Fruit fly (Drosophila melanogaster) whole organism, pupa: ENCODE data around the gene Sk1.

ENCODE experiments used
- CG10348 ChIP-seq: fragments of 200-800 bp; sonication (Bioruptor generic); IDR thresholded peaks from 2 replicates; pipeline ENCODE4 v1.3.6; 2022; ENCODE audit warnings: missing biosample characterization, missing genetic modification characterization
- CG12605 ChIP-seq: fragments of 200-800 bp; sonication (Bioruptor generic); IDR thresholded peaks from 2 replicates; pipeline ENCODE4 v1.3.6; 2022; ENCODE audit warnings: missing biosample characterization, missing genetic modification characterization
- CG13204 ChIP-seq: fragments of 200-800 bp; sonication (Bioruptor generic); optimal IDR thresholded peaks from 2 replicates; lab custom pipeline; 2018; ENCODE audit warnings: missing biosample characterization, mild to moderate bottlenecking, missing genetic modification characterization, moderate library complexity
- CG14655 ChIP-seq: fragments of 200-800 bp; sonication (Bioruptor generic); optimal IDR thresholded peaks from 3 replicates; lab custom pipeline; 2017; ENCODE audit warnings: mild to moderate bottlenecking, missing biosample characterization, missing genetic modification reagents, missing genetic modification characterization
- CG15710 ChIP-seq: fragments of 200-800 bp; sonication (Bioruptor generic); optimal IDR thresholded peaks from 2 replicates; lab custom pipeline; 2018; ENCODE audit warnings: missing biosample characterization, mild to moderate bottlenecking, missing genetic modification characterization, moderate library complexity
- CG17806 ChIP-seq: fragments of 200-800 bp; sonication (Bioruptor generic); optimal IDR thresholded peaks from 2 replicates; lab custom pipeline; 2018; ENCODE audit warnings: missing biosample characterization, mild to moderate bottlenecking, missing genetic modification characterization, moderate library complexity
- CG32121 ChIP-seq: fragments of 200-800 bp; sonication (Bioruptor generic); IDR thresholded peaks from 2 replicates; pipeline ENCODE4 v1.3.6; 2022; ENCODE audit warnings: missing biosample characterization, missing genetic modification characterization
- CG34367 ChIP-seq: fragments of 200-800 bp; sonication (Bioruptor generic); optimal IDR thresholded peaks from 2 replicates; lab custom pipeline; 2018; ENCODE audit warnings: missing biosample characterization, mild to moderate bottlenecking, missing genetic modification characterization
- CG4496 ChIP-seq: fragments of 200-800 bp; sonication (Bioruptor generic); IDR thresholded peaks from 3 replicates; pipeline ENCODE4 v1.3.6; 2022; ENCODE audit warnings: missing biosample characterization, missing genetic modification characterization
- CG8159 ChIP-seq: fragments of 200-800 bp; sonication (Bioruptor generic); optimal IDR thresholded peaks from 3 replicates; lab custom pipeline; 2018; ENCODE audit warnings: missing biosample characterization, mild to moderate bottlenecking, missing genetic modification characterization, moderate library complexity
- CG8301 ChIP-seq: fragments of 200-800 bp; sonication (Bioruptor generic); optimal IDR thresholded peaks from 2 replicates; lab custom pipeline; 2018; ENCODE audit warnings: missing biosample characterization, mild to moderate bottlenecking, missing genetic modification characterization
- CG9948 ChIP-seq: fragments of 200-800 bp; sonication (Bioruptor generic); optimal IDR thresholded peaks from 2 replicates; lab custom pipeline; 2018; ENCODE audit warnings: missing biosample characterization, mild to moderate bottlenecking, missing genetic modification characterization, moderate library complexity
- D1 ChIP-seq: fragments of 200-800 bp; sonication (Bioruptor generic); optimal IDR thresholded peaks from 2 replicates; lab custom pipeline; 2018; ENCODE audit warnings: missing biosample characterization, mild to moderate bottlenecking, missing genetic modification characterization, moderate library complexity
- EcR ChIP-seq: fragments of 200-800 bp; sonication (Bioruptor generic); optimal IDR thresholded peaks from 3 replicates; lab custom pipeline; 2019; ENCODE audit warnings: missing biosample characterization, missing genetic modification characterization, mild to moderate bottlenecking, moderate library complexity, missing genetic modification reagents
- Ets98B ChIP-seq: fragments of 200-800 bp; sonication (Bioruptor generic); IDR thresholded peaks from 2 replicates; pipeline ENCODE4 v1.3.6; 2022; ENCODE audit warnings: missing biosample characterization, missing genetic modification characterization
- Pif1A ChIP-seq: fragments of 200-800 bp; sonication (Bioruptor generic); optimal IDR thresholded peaks from 3 replicates; lab custom pipeline; 2016; ENCODE audit warnings: missing biosample characterization, missing genetic modification characterization
- Pif1B ChIP-seq: fragments of 200-800 bp; sonication (Bioruptor generic); optimal IDR thresholded peaks from 3 replicates; lab custom pipeline; 2016; ENCODE audit warnings: missing biosample characterization, missing genetic modification characterization
- Snoo ChIP-seq: fragments of 200-800 bp; sonication (Bioruptor generic); optimal IDR thresholded peaks from 3 replicates; lab custom pipeline; 2017; ENCODE audit warnings: missing biosample characterization, mild to moderate bottlenecking, missing genetic modification characterization, inconsistent platforms
- fd96Ca ChIP-seq: fragments of 200-800 bp; sonication (Bioruptor generic); IDR thresholded peaks from 3 replicates; pipeline ENCODE4 v1.3.6; 2022; ENCODE audit warnings: missing biosample characterization, missing genetic modification characterization
- gl ChIP-seq: fragments of 200-800 bp; sonication (Bioruptor generic); optimal IDR thresholded peaks from 2 replicates; lab custom pipeline; 2018; ENCODE audit warnings: missing biosample characterization, mild to moderate bottlenecking, missing genetic modification characterization
- rn ChIP-seq: fragments of 200-800 bp; sonication (Bioruptor generic); IDR thresholded peaks from 2 replicates; pipeline ENCODE4 v1.3.6; 2022; ENCODE audit warnings: missing biosample characterization, missing genetic modification characterization

Gene Sk1

dm6 chrX:11476758-11477157 lies 34.4 kb downstream of the Sk1 start, which contains the start of gene Cyp4g15:
TSS of gene Cyp4g15 (plus strand) at chrX:11477058.
- TF ChIP-seq CG13204 (GFP tag; lab: Kevin White, UChicago) (no peak), CG32121 (GFP tag; lab: Robert Waterston, UW) (no peak), CG8159 (tag; lab: Kevin White, UChicago) (no peak), CG15710 (tag; lab: Kevin White, UChicago) (no peak), Snoo (no peak), Pif1A (GFP tag; lab: Kevin White, UChicago) (no peak), Ets98B (GFP tag; lab: Robert Waterston, UW) (no peak), CG17806 (tag; lab: Kevin White, UChicago) (no peak), rn (no peak), CG8301 (no peak), EcR (GFP tag; lab: Kevin White, UChicago) (no peak), CG9948 (tag; lab: Kevin White, UChicago) (no peak), Pif1B (GFP tag; lab: Kevin White, UChicago) (no peak), fd96Ca (GFP tag; lab: Robert Waterston, UW) (no peak)
- TF ChIP-seq, all 21 proteins: peak for 0

dm6 chrX:11483297-11483696 lies 41.0 kb downstream of the Sk1 start, which contains the start of gene Uba5:
TSS of gene Uba5 (plus strand) at chrX:11483518.
- TF ChIP-seq rn (no peak), CG4496 (GFP tag; lab: Robert Waterston, UW) (peak; percentile 44; the same call in 1 of the 3 replicates)

dm6 chrX:11485075-11485474 lies 42.7 kb downstream of the Sk1 start, which contains the start of gene Spase25:
TSS of gene Spase25 (plus strand) at chrX:11485250.
- peak; percentile 42 for TF ChIP-seq CG34367
- TF ChIP-seq CG9948 (tag; lab: Kevin White, UChicago), result no peak
- no peak for TF ChIP-seq fd96Ca (GFP tag; lab: Robert Waterston, UW)
- TF ChIP-seq Pif1A (GFP tag; lab: Kevin White, UChicago), result no peak
- TF ChIP-seq CG15710 (tag; lab: Kevin White, UChicago), result peak; percentile 21
- TF ChIP-seq rn, result no peak
- TF ChIP-seq CG8301, result peak; percentile 37
- TF ChIP-seq CG13204 (GFP tag; lab: Kevin White, UChicago), result no peak
- TF ChIP-seq Ets98B (GFP tag; lab: Robert Waterston, UW), result no peak
- peak; percentile 36; the same call in 1 of the 2 replicates for TF ChIP-seq CG12605 (GFP tag; lab: Robert Waterston, UW)
- no peak for TF ChIP-seq CG4496 (GFP tag; lab: Robert Waterston, UW)
- TF ChIP-seq D1 (tag; lab: Kevin White, UChicago), result no peak
- no peak for TF ChIP-seq CG14655 (GFP tag; lab: Kevin White, UChicago)
- no peak for TF ChIP-seq CG32121 (GFP tag; lab: Robert Waterston, UW)
- no peak for TF ChIP-seq CG10348 (GFP tag; lab: Robert Waterston, UW)
- TF ChIP-seq gl (tag; lab: Kevin White, UChicago), result peak; percentile 57
- TF ChIP-seq Snoo, result no peak
- no peak for TF ChIP-seq Pif1B (GFP tag; lab: Kevin White, UChicago)
- peak; percentile 6 for TF ChIP-seq CG8159 (tag; lab: Kevin White, UChicago)
- peak; percentile 24 for TF ChIP-seq CG17806 (tag; lab: Kevin White, UChicago)
- no peak for TF ChIP-seq EcR (GFP tag; lab: Kevin White, UChicago)
- TF ChIP-seq, all 21 proteins: peak for 7

dm6 chrX:11491473-11491872 lies 49.1 kb downstream of the Sk1 start, which contains the start of gene CG33235:
TSS of gene CG33235 (minus strand) at chrX:11491573.
- TF ChIP-seq Ets98B (GFP tag; lab: Robert Waterston, UW) (no peak), Pif1A (GFP tag; lab: Kevin White, UChicago) (no peak), CG10348 (GFP tag; lab: Robert Waterston, UW) (no peak), CG8159 (tag; lab: Kevin White, UChicago) (no peak), CG9948 (tag; lab: Kevin White, UChicago) (no peak), Snoo (no peak), CG15710 (tag; lab: Kevin White, UChicago) (no peak), CG34367 (no peak), CG13204 (GFP tag; lab: Kevin White, UChicago) (no peak), CG17806 (tag; lab: Kevin White, UChicago) (no peak), EcR (GFP tag; lab: Kevin White, UChicago) (no peak), CG14655 (GFP tag; lab: Kevin White, UChicago) (no peak)

- no peak for TF ChIP-seq CG10348 (GFP tag; lab: Robert Waterston, UW)
- no peak for TF ChIP-seq CG4496 (GFP tag; lab: Robert Waterston, UW)
- TF ChIP-seq Snoo, result no peak
- TF ChIP-seq CG9948 (tag; lab: Kevin White, UChicago), result peak; percentile 0
- no peak for TF ChIP-seq CG13204 (GFP tag; lab: Kevin White, UChicago)
- no peak for TF ChIP-seq CG15710 (tag; lab: Kevin White, UChicago)
- no peak for TF ChIP-seq rn
- TF ChIP-seq CG34367, result peak; percentile 15
- TF ChIP-seq Pif1B (GFP tag; lab: Kevin White, UChicago), result peak; percentile 17
- no peak for TF ChIP-seq CG12605 (GFP tag; lab: Robert Waterston, UW)
- TF ChIP-seq CG8159 (tag; lab: Kevin White, UChicago), result peak; percentile 34
- peak; percentile 67 for TF ChIP-seq CG14655 (GFP tag; lab: Kevin White, UChicago)
- peak; percentile 31 for TF ChIP-seq Pif1A (GFP tag; lab: Kevin White, UChicago)
- TF ChIP-seq Ets98B (GFP tag; lab: Robert Waterston, UW), result no peak
- TF ChIP-seq CG8301, result peak; percentile 57
- peak; percentile 23 for TF ChIP-seq CG17806 (tag; lab: Kevin White, UChicago)
Observed at dm6 chrX:11492205-11492604, 49.9 kb downstream of the Sk1 start.
